Fruit fly (Drosophila melanogaster): Measurements from ENCODE around the gene Sos.

Gene Sos

dm6 chr2L:13780109-13780947, 33.3 kb upstream of the Sos start, which contains the start of the genes CG9008 and p38b (continued):
- TF ChIP-seq sob (GFP tag; IDR thresholded peaks at IDR 0.05) (peak; percentile 61), Camta (GFP tag; optimal IDR thresholded peaks at IDR 0.05) (no peak), CG15479 (GFP tag; optimal IDR thresholded peaks at IDR 0.05) (no peak), BtbVII (GFP tag; optimal IDR thresholded peaks at IDR 0.05) (peak; percentile 80), CG1529 (GFP tag; optimal IDR thresholded peaks at IDR 0.05) (peak; percentile 61), tio (GFP tag; optimal IDR thresholded peaks at IDR 0.05) (no peak), dimm (GFP tag; IDR thresholded peaks at IDR 0.05) (no peak), grau (tag; optimal IDR thresholded peaks at IDR 0.05) (peak; percentile 90), CG11085 (GFP tag; IDR thresholded peaks at IDR 0.05) (no peak), lmd (GFP tag; IDR thresholded peaks at IDR 0.05) (peak; percentile 72), HLH4C (GFP tag; IDR thresholded peaks at IDR 0.05; ENCODE audit: partially characterized antibody) (peak; percentile 60), CG12942 (GFP tag; optimal IDR thresholded peaks at IDR 0.05) (peak; percentile 46), CG31224 (GFP tag; IDR thresholded peaks at IDR 0.05) (peak; percentile 45; the same call in 1 of the 2 replicates), CG17328 (GFP tag; IDR thresholded peaks at IDR 0.05) (peak; percentile 22; the same call in 1 of the 2 replicates), sc (optimal IDR thresholded peaks at IDR 0.05) (no peak), sc (GFP tag; optimal IDR thresholded peaks at IDR 0.05) (peak; percentile 65), sug (tag; optimal IDR thresholded peaks at IDR 0.05) (peak; percentile 88), CG30431 (GFP tag; optimal IDR thresholded peaks at IDR 0.05) (peak; percentile 46), schlank (tag; optimal IDR thresholded peaks at IDR 0.05) (no peak), E2f2 (GFP tag; IDR thresholded peaks at IDR 0.05) (0 out of 2 replicates have a peak, but pooled peaks have one; percentile 24), Hmx (GFP tag; optimal IDR thresholded peaks at IDR 0.05) (no peak), lov (optimal IDR thresholded peaks at IDR 0.05) (no peak), lov (GFP tag; IDR thresholded peaks at IDR 0.05) (no peak), CG33213 (GFP tag; optimal IDR thresholded peaks at IDR 0.05) (no peak), gt (GFP tag; IDR thresholded peaks at IDR 0.05) (no peak), Atf3 (GFP tag; optimal IDR thresholded peaks at IDR 0.05) (no peak), Nf-YA (GFP tag; IDR thresholded peaks at IDR 0.05) (0 out of 2 replicates have a peak, but pooled peaks have one; percentile 10), CG4820 (GFP tag; optimal IDR thresholded peaks at IDR 0.05) (peak; percentile 73), Bgb (GFP tag; IDR thresholded peaks at IDR 0.05; ENCODE audit: partially characterized antibody) (peak; percentile 57), CG10462 (GFP tag; optimal IDR thresholded peaks at IDR 0.05) (peak; percentile 47), h (optimal IDR thresholded peaks at IDR 0.05) (no peak), dmrt11E (tag; optimal IDR thresholded peaks at IDR 0.05) (peak; percentile 69), NFAT (GFP tag; IDR thresholded peaks at IDR 0.05) (peak; percentile 85), CG3163 (GFP tag; optimal IDR thresholded peaks at IDR 0.05) (no peak), Sin3A (optimal IDR thresholded peaks at IDR 0.05) (peak; percentile 44), Hmr (GFP tag; optimal IDR thresholded peaks at IDR 0.05) (peak; percentile 89), CG9817 (tag; optimal IDR thresholded peaks at IDR 0.05) (peak; percentile 71), TFAM (GFP tag; optimal IDR thresholded peaks at IDR 0.05) (no peak), Pdp1 (GFP tag; optimal IDR thresholded peaks at IDR 0.05) (peak in 1 of 2 experiments; percentile 48), CG32532 (GFP tag; IDR thresholded peaks at IDR 0.05) (peak; percentile 66), CG8944 (GFP tag; optimal IDR thresholded peaks at IDR 0.05) (peak; percentile 15), CG30403 (GFP tag; optimal IDR thresholded peaks at IDR 0.05) (peak; percentile 91), HmgD (GFP tag; optimal IDR thresholded peaks at IDR 0.05) (no peak), pfk (GFP tag; optimal IDR thresholded peaks at IDR 0.05) (peak; percentile 10), Xrp1 (GFP tag; IDR thresholded peaks at IDR 0.05) (peak; percentile 56; the same call in 1 of the 2 replicates), CkIIα-i1 (GFP tag; IDR thresholded peaks at IDR 0.05) (no peak), NK7.1 (GFP tag; optimal IDR thresholded peaks at IDR 0.05) (no peak), ham (GFP tag; IDR thresholded peaks at IDR 0.05) (0 out of 2 replicates have a peak, but pooled peaks have one; percentile 8), CG14441 (GFP tag; IDR thresholded peaks at IDR 0.05) (peak; percentile 44; the same call in 1 of the 2 replicates), Abd-B (GFP tag; optimal IDR thresholded peaks at IDR 0.05) (peak; percentile 76), Ravus (GFP tag; IDR thresholded peaks at IDR 0.05) (no peak)
